Fruit fly (Drosophila melanogaster): ENCODE data around the gene CG6138.

The CG6138 gene

dm6 chr2L:10579453-10579852, 12.4 kb downstream of the CG6138 start, which contains the start of gene CG34160:
TSS of gene CG34160 (plus strand) at chr2L:10579753.
- no peak for TF ChIP-seq CG4496 (GFP tag; IDR thresholded peaks at IDR 0.05)
- no peak for TF ChIP-seq D1 (tag; optimal IDR thresholded peaks at IDR 0.05)
- TF ChIP-seq CG8159 (tag; optimal IDR thresholded peaks at IDR 0.05) = no peak
- TF ChIP-seq Pif1B (GFP tag; optimal IDR thresholded peaks at IDR 0.05) = no peak
- TF ChIP-seq CG17806 (tag; optimal IDR thresholded peaks at IDR 0.05) = no peak
- TF ChIP-seq CG10348 (GFP tag; IDR thresholded peaks at IDR 0.05) = no peak
- TF ChIP-seq gl (tag; optimal IDR thresholded peaks at IDR 0.05) = no peak
- TF ChIP-seq Pif1A (GFP tag; optimal IDR thresholded peaks at IDR 0.05) = no peak
- no peak for TF ChIP-seq EcR (GFP tag; optimal IDR thresholded peaks at IDR 0.05)
- TF ChIP-seq Snoo (tag; optimal IDR thresholded peaks at IDR 0.05) = no peak
- no peak for TF ChIP-seq Ets98B (GFP tag; IDR thresholded peaks at IDR 0.05)
- TF ChIP-seq CG13204 (GFP tag; optimal IDR thresholded peaks at IDR 0.05) = no peak
- no peak for TF ChIP-seq fd96Ca (GFP tag; IDR thresholded peaks at IDR 0.05)
- TF ChIP-seq CG34367 (tag; optimal IDR thresholded peaks at IDR 0.05) = no peak

dm6 chr2L:10581602-10582001, 14.5 kb downstream of the CG6138 start, which contains the start of gene CG34161:
TSS of gene CG34161 (minus strand) at chr2L:10581702.
- TF ChIP-seq Pif1A (GFP tag; optimal IDR thresholded peaks at IDR 0.05) (no peak), CG8301 (tag; optimal IDR thresholded peaks at IDR 0.05) (no peak), EcR (GFP tag; optimal IDR thresholded peaks at IDR 0.05) (no peak), Ets98B (GFP tag; IDR thresholded peaks at IDR 0.05) (no peak), CG12605 (GFP tag; IDR thresholded peaks at IDR 0.05) (no peak), Snoo (tag; optimal IDR thresholded peaks at IDR 0.05) (no peak), CG9948 (tag; optimal IDR thresholded peaks at IDR 0.05) (no peak), gl (tag; optimal IDR thresholded peaks at IDR 0.05) (no peak), rn (GFP tag; IDR thresholded peaks at IDR 0.05) (no peak), CG8159 (tag; optimal IDR thresholded peaks at IDR 0.05) (no peak), CG14655 (GFP tag; optimal IDR thresholded peaks at IDR 0.05) (no peak), CG34367 (tag; optimal IDR thresholded peaks at IDR 0.05) (no peak), CG32121 (GFP tag; IDR thresholded peaks at IDR 0.05) (no peak), CG10348 (GFP tag; IDR thresholded peaks at IDR 0.05) (no peak), CG13204 (GFP tag; optimal IDR thresholded peaks at IDR 0.05) (no peak)

- TF ChIP-seq CG32121 (GFP tag; IDR thresholded peaks at IDR 0.05) = no peak
- no peak for TF ChIP-seq CG10348 (GFP tag; IDR thresholded peaks at IDR 0.05)
- no peak for TF ChIP-seq CG8301 (tag; optimal IDR thresholded peaks at IDR 0.05)
- no peak for TF ChIP-seq CG4496 (GFP tag; IDR thresholded peaks at IDR 0.05)
- TF ChIP-seq gl (tag; optimal IDR thresholded peaks at IDR 0.05) = no peak
- TF ChIP-seq CG13204 (GFP tag; optimal IDR thresholded peaks at IDR 0.05) = no peak
- TF ChIP-seq Pif1A (GFP tag; optimal IDR thresholded peaks at IDR 0.05) = no peak
- TF ChIP-seq CG12605 (GFP tag; IDR thresholded peaks at IDR 0.05) = no peak
- TF ChIP-seq CG9948 (tag; optimal IDR thresholded peaks at IDR 0.05) = no peak
- no peak for TF ChIP-seq Ets98B (GFP tag; IDR thresholded peaks at IDR 0.05)
- TF ChIP-seq CG14655 (GFP tag; optimal IDR thresholded peaks at IDR 0.05) = no peak
- TF ChIP-seq Snoo (tag; optimal IDR thresholded peaks at IDR 0.05) = no peak
- TF ChIP-seq Pif1B (GFP tag; optimal IDR thresholded peaks at IDR 0.05) = no peak
- TF ChIP-seq CG8159 (tag; optimal IDR thresholded peaks at IDR 0.05) = no peak
- no peak for TF ChIP-seq CG34367 (tag; optimal IDR thresholded peaks at IDR 0.05)
- no peak for TF ChIP-seq fd96Ca (GFP tag; IDR thresholded peaks at IDR 0.05)
- no peak for TF ChIP-seq rn (GFP tag; IDR thresholded peaks at IDR 0.05)
These were observed 36.5 kb downstream of the CG6138 start for dm6 chr2L:10603604-10604003.

- no peak for TF ChIP-seq CG34367 (tag; optimal IDR thresholded peaks at IDR 0.05)
- TF ChIP-seq CG4496 (GFP tag; IDR thresholded peaks at IDR 0.05) = no peak
- no peak for TF ChIP-seq CG12605 (GFP tag; IDR thresholded peaks at IDR 0.05)
- no peak for TF ChIP-seq Snoo (tag; optimal IDR thresholded peaks at IDR 0.05)
- TF ChIP-seq Pif1A (GFP tag; optimal IDR thresholded peaks at IDR 0.05) = no peak
These were observed 40.6 kb downstream of the CG6138 start for dm6 chr2L:10607697-10608096.

dm6 chr2L:10608662-10609262, 41.7 kb downstream of the CG6138 start:
- TF ChIP-seq CG4496 (GFP tag; IDR thresholded peaks at IDR 0.05) (no peak), Pif1B (GFP tag; optimal IDR thresholded peaks at IDR 0.05) (no peak), CG9948 (tag; optimal IDR thresholded peaks at IDR 0.05) (no peak), CG34367 (tag; optimal IDR thresholded peaks at IDR 0.05) (no peak), Ets98B (GFP tag; IDR thresholded peaks at IDR 0.05) (no peak), rn (GFP tag; IDR thresholded peaks at IDR 0.05) (no peak), CG14655 (GFP tag; optimal IDR thresholded peaks at IDR 0.05) (no peak), gl (tag; optimal IDR thresholded peaks at IDR 0.05) (no peak), fd96Ca (GFP tag; IDR thresholded peaks at IDR 0.05) (no peak), CG17806 (tag; optimal IDR thresholded peaks at IDR 0.05) (no peak), CG8159 (tag; optimal IDR thresholded peaks at IDR 0.05) (no peak), Pif1A (GFP tag; optimal IDR thresholded peaks at IDR 0.05) (no peak), D1 (tag; optimal IDR thresholded peaks at IDR 0.05) (no peak), CG13204 (GFP tag; optimal IDR thresholded peaks at IDR 0.05) (no peak), CG32121 (GFP tag; IDR thresholded peaks at IDR 0.05) (no peak), CG12605 (GFP tag; IDR thresholded peaks at IDR 0.05) (no peak), CG15710 (tag; optimal IDR thresholded peaks at IDR 0.05) (no peak), CG10348 (GFP tag; IDR thresholded peaks at IDR 0.05) (no peak), CG8301 (tag; optimal IDR thresholded peaks at IDR 0.05) (no peak), Snoo (tag; optimal IDR thresholded peaks at IDR 0.05) (no peak)

dm6 chr2L:10613104-10613503, 46.0 kb downstream of the CG6138 start:
- peak; percentile 31; the same call in 1 of the 3 replicates for TF ChIP-seq CG4496 (GFP tag; IDR thresholded peaks at IDR 0.05)
- TF ChIP-seq CG8159 (tag; optimal IDR thresholded peaks at IDR 0.05) = no peak

Measured in whole organism, pupa.